In the genomic region with DNA sequence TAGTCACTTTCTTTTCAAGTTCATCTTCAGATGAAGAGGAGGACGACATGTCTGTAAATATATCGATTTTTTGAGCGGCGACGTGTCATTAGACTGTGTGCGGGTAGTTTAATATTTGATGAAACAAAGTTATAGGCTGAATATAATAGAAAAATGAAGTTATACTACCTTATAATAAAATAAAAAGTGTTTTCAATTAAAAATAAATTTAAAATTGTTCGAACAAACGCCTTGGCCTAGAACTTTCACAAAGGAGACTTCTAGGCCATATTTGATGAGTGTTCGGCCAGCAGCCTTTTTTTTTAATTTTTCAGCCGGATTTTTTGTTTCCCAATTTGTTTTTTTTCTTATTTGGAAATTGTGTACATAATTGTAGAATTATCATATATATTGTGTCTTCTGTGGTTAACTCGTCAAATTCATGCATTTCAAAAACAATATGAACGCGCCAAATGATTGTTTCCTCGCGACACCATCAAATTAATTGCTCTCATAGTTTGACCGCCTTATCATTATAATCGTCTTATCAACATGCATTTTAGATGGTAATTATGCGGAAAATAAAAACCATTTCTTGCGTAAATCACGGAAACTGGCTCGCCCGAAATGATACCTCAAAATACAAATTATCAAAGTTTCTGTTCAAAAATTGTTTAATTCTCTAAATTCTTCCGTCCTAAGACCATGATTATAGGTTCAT, we compare ENCODE assay signal across 7 worm cellular contexts.
TF ChIP-seq lines count a peak whose summit lies in the region.

A gene (minus strand): TSS at position 51 of the 700 bp plus-strand sequence.

TF ChIP-seq in whole organism, L1 larva, 84 proteins besides CTCF, POLR2A, EP300 and RAD21 (continues in another document):
- TF ChIP-seq F16B12.6 (tag; optimal IDR thresholded peaks at IDR 0.05; lab: Kevin White, UChicago) (no peak), nhr-71 (tag; optimal IDR thresholded peaks at IDR 0.05; lab: Kevin White, UChicago) (peak; percentile 24), elt-3 (tag; optimal IDR thresholded peaks at IDR 0.05; lab: Kevin White, UChicago) (no peak), rnt-1 (tag; optimal IDR thresholded peaks at IDR 0.05; lab: Kevin White, UChicago) (peak; percentile 65), efl-1 (optimal IDR thresholded peaks at IDR 0.05; lab: Kevin White, UChicago) (peak in 1 of 2 experiments; percentile 18), efl-1 (GFP tag; optimal IDR thresholded peaks at IDR 0.05 in 1 of 2; lab: Kevin White, UChicago) (peak in 1 of 2 experiments; percentile 53), lin-15B (tag; optimal IDR thresholded peaks at IDR 0.05; lab: Kevin White, UChicago) (no peak), lin-13 (GFP tag; optimal IDR thresholded peaks at IDR 0.05; lab: Kevin White, UChicago) (no peak), tlp-1 (tag; optimal IDR thresholded peaks at IDR 0.05; lab: Kevin White, UChicago) (peak; percentile 44), swsn-7 (tag; optimal IDR thresholded peaks at IDR 0.05; lab: Kevin White, UChicago) (no peak), zag-1 (tag; optimal IDR thresholded peaks at IDR 0.05; lab: Kevin White, UChicago) (no peak), lsy-2 (tag; optimal IDR thresholded peaks at IDR 0.05; lab: Kevin White, UChicago) (peak; percentile 8 to 38)

TF ChIP-seq in whole organism, L2 larva, 48 proteins besides CTCF, POLR2A, EP300 and RAD21:
- TF ChIP-seq F13H6.1 (tag; optimal IDR thresholded peaks at IDR 0.05; lab: Kevin White, UChicago) = peak; percentile 12
- TF ChIP-seq sma-9 (GFP tag; optimal IDR thresholded peaks at IDR 0.05; lab: Kevin White, UChicago) = peak; percentile 33
- TF ChIP-seq sma-9 (tag; optimal IDR thresholded peaks at IDR 0.05; lab: Kevin White, UChicago) = no peak
- peak; percentile 51 for TF ChIP-seq fos-1 (tag; optimal IDR thresholded peaks at IDR 0.05; lab: Kevin White, UChicago)
- peak in 1 of 2 experiments; percentile 22 for TF ChIP-seq lsy-2 (tag; optimal IDR thresholded peaks at IDR 0.05; lab: Kevin White, UChicago)
- TF ChIP-seq C34F6.9 (tag; optimal IDR thresholded peaks at IDR 0.05; lab: Kevin White, UChicago) = peak; percentile 8
- no peak for TF ChIP-seq nhr-10 (tag; optimal IDR thresholded peaks at IDR 0.05; lab: Kevin White, UChicago)
- TF ChIP-seq ceh-82 (tag; optimal IDR thresholded peaks at IDR 0.05; lab: Kevin White, UChicago) = no peak
- TF ChIP-seq sem-4 (tag; optimal IDR thresholded peaks at IDR 0.05; lab: Kevin White, UChicago) = no peak

TF ChIP-seq in whole organism, L3 larva, 47 proteins besides CTCF, POLR2A, EP300 and RAD21 (continues in another document):
- TF ChIP-seq mdl-1 (tag; optimal IDR thresholded peaks at IDR 0.05; lab: Kevin White, UChicago) (no peak), nhr-77 (tag; optimal IDR thresholded peaks at IDR 0.05; lab: Kevin White, UChicago) (no peak), nhr-76 (tag; optimal IDR thresholded peaks at IDR 0.05; lab: Kevin White, UChicago) (no peak), lsy-12 (tag; optimal IDR thresholded peaks at IDR 0.05; lab: Kevin White, UChicago) (no peak), nhr-25 (tag; optimal IDR thresholded peaks at IDR 0.05; lab: Kevin White, UChicago) (no peak), ceh-9 (tag; optimal IDR thresholded peaks at IDR 0.05; lab: Kevin White, UChicago) (no peak), snpc-4 (tag; optimal IDR thresholded peaks at IDR 0.05; lab: Kevin White, UChicago) (no peak), daf-12 (tag; optimal IDR thresholded peaks at IDR 0.05; lab: Kevin White, UChicago) (no peak), pqm-1 (tag; optimal IDR thresholded peaks at IDR 0.05; lab: Kevin White, UChicago) (peak; percentile 59), nhr-23 (tag; optimal IDR thresholded peaks at IDR 0.05; lab: Kevin White, UChicago) (no peak), fkh-2 (tag; optimal IDR thresholded peaks at IDR 0.05; lab: Kevin White, UChicago) (no peak), lin-15B (tag; optimal IDR thresholded peaks at IDR 0.05; lab: Kevin White, UChicago) (peak; percentile 20), R02D3.7 (tag; optimal IDR thresholded peaks at IDR 0.05; lab: Kevin White, UChicago) (no peak), ztf-4 (tag; optimal IDR thresholded peaks at IDR 0.05; lab: Kevin White, UChicago) (no peak)

TF ChIP-seq in whole organism, L4 larva, 104 proteins besides CTCF, POLR2A, EP300 and RAD21 (continues in another document):
- TF ChIP-seq ztf-11 (tag; optimal IDR thresholded peaks at IDR 0.05; lab: Kevin White, UChicago) = no peak
- no peak for TF ChIP-seq dmd-8 (GFP tag; IDR thresholded peaks at IDR 0.05; lab: Robert Waterston, UW)
- TF ChIP-seq zfp-3 (GFP tag; conservative IDR thresholded peaks at IDR 0.05; lab: Robert Waterston, UW) = no peak
- no peak for TF ChIP-seq T20F7.1 (GFP tag; optimal IDR thresholded peaks at IDR 0.05; lab: Kevin White, UChicago)
- peak; percentile 73 for TF ChIP-seq mes-2 (tag; optimal IDR thresholded peaks at IDR 0.05; lab: Kevin White, UChicago; ENCODE audit: poor library complexity, severe bottlenecking)
- TF ChIP-seq lsy-2 (tag; optimal IDR thresholded peaks at IDR 0.05; lab: Kevin White, UChicago) = peak in 1 of 2 experiments; percentile 15
- peak in 1 of 2 experiments; percentile 2 for TF ChIP-seq unc-62 (GFP tag; optimal IDR thresholded peaks at IDR 0.05 in 1 of 2; lab: Kevin White, UChicago)
- TF ChIP-seq unc-62 (tag; optimal IDR thresholded peaks at IDR 0.05; lab: Kevin White, UChicago) = no peak
- peak; percentile 95 for TF ChIP-seq php-3 (GFP tag; IDR thresholded peaks at IDR 0.05; lab: Robert Waterston, UW)
- 0 out of 2 replicates have a peak, but pooled peaks have one; percentile 16 for TF ChIP-seq lin-38 (GFP tag; IDR thresholded peaks at IDR 0.05; lab: Robert Waterston, UW)
- no peak for TF ChIP-seq mdt-29 (GFP tag; IDR thresholded peaks at IDR 0.05; lab: Robert Waterston, UW)
- no peak for TF ChIP-seq nhr-25 (tag; optimal IDR thresholded peaks at IDR 0.05; lab: Kevin White, UChicago; ENCODE audit: borderline replicate concordance, insufficient read depth)

TF ChIP-seq in whole organism, late embryonic, 69 proteins besides CTCF, POLR2A, EP300 and RAD21 (continues in another document):
- TF ChIP-seq rnt-1 (tag; optimal IDR thresholded peaks at IDR 0.05; lab: Kevin White, UChicago) = no peak
- no peak for TF ChIP-seq unc-55 (GFP tag; optimal IDR thresholded peaks at IDR 0.05; lab: Kevin White, UChicago)
- TF ChIP-seq hlh-15 (tag; optimal IDR thresholded peaks at IDR 0.05; lab: Kevin White, UChicago) = no peak
- TF ChIP-seq ama-1 (optimal IDR thresholded peaks at IDR 0.05; lab: Kevin White, UChicago) = no peak
- no peak for TF ChIP-seq elt-4 (tag; optimal IDR thresholded peaks at IDR 0.05; lab: Kevin White, UChicago)
- TF ChIP-seq C38D4.7 (GFP tag; optimal IDR thresholded peaks at IDR 0.05; lab: Kevin White, UChicago) = no peak
- no peak for TF ChIP-seq ceh-14 (tag; optimal IDR thresholded peaks at IDR 0.05; lab: Kevin White, UChicago)
- no peak for TF ChIP-seq unc-3 (GFP tag; conservative IDR thresholded peaks at IDR 0.05; lab: Robert Waterston, UW)
- TF ChIP-seq unc-3 (tag; optimal IDR thresholded peaks at IDR 0.05; lab: Kevin White, UChicago) = no peak
- TF ChIP-seq zip-5 (tag; optimal IDR thresholded peaks at IDR 0.05; lab: Kevin White, UChicago) = peak; percentile 41
- peak; percentile 52 for TF ChIP-seq tbx-2 (tag; optimal IDR thresholded peaks at IDR 0.05; lab: Kevin White, UChicago)
- no peak for TF ChIP-seq unc-42 (tag; optimal IDR thresholded peaks at IDR 0.05; lab: Kevin White, UChicago)
- TF ChIP-seq ceh-31 (tag; optimal IDR thresholded peaks at IDR 0.05; lab: Kevin White, UChicago) = peak; percentile 38
- peak; percentile 58 for TF ChIP-seq elt-2 (tag; optimal IDR thresholded peaks at IDR 0.05; lab: Kevin White, UChicago)

TF ChIP-seq in whole organism, mixed stage, embryonic, 35 proteins besides CTCF, POLR2A, EP300 and RAD21:
- TF ChIP-seq mls-2 (tag; optimal IDR thresholded peaks at IDR 0.05; lab: Kevin White, UChicago) (no peak), ces-1 (GFP tag; optimal IDR thresholded peaks at IDR 0.05; lab: Kevin White, UChicago) (peak; percentile 22)

TF ChIP-seq in whole organism, young adult, 124 proteins besides CTCF, POLR2A, EP300 and RAD21:
- TF ChIP-seq nhr-80 (tag; optimal IDR thresholded peaks at IDR 0.05; lab: Kevin White, UChicago) (peak; percentile 46), madf-6 (GFP tag; IDR thresholded peaks at IDR 0.05; lab: Robert Waterston, UW) (no peak), tlf-1 (GFP tag; optimal IDR thresholded peaks at IDR 0.05; lab: Kevin White, UChicago) (no peak), hlh-26 (GFP tag; conservative IDR thresholded peaks at IDR 0.05; lab: Robert Waterston, UW) (no peak), snpc-4 (GFP tag; optimal IDR thresholded peaks at IDR 0.05; lab: Kevin White, UChicago) (no peak), snpc-4 (tag; optimal IDR thresholded peaks at IDR 0.05; lab: Kevin White, UChicago) (no peak), lin-54 (GFP tag; optimal IDR thresholded peaks at IDR 0.05; lab: Kevin White, UChicago) (peak; percentile 15), ceh-40 (GFP tag; IDR thresholded peaks at IDR 0.05; lab: Robert Waterston, UW) (no peak)
